Fruit fly (Drosophila melanogaster) whole organism, embryonic: ENCODE results near the gene CG8562.
A peak's percentile ranks its signal among the peaks of the same experiment; 100 is the strongest.

Source experiments
- Aef1 ChIP-seq: fragments of 200-800 bp; sonication (Bioruptor generic); IDR thresholded peaks from 3 replicates; pipeline ENCODE4 v1.3.6; 2022; ENCODE audit warnings: missing biosample characterization, missing genetic modification characterization
- Blimp-1 ChIP-seq: fragments of 200-800 bp; sonication (Bioruptor generic); optimal IDR thresholded peaks from 3 replicates; lab custom pipeline; 2018; ENCODE audit warnings: missing biosample characterization, missing genetic modification characterization, mild to moderate bottlenecking, moderate library complexity, missing genetic modification reagents
- Bteb2 ChIP-seq: fragments of 200-800 bp; sonication (Bioruptor generic); optimal IDR thresholded peaks from 2 replicates; lab custom pipeline; 2016; ENCODE audit warnings: missing biosample characterization, missing genetic modification characterization
- C15 ChIP-seq: fragments of 200-800 bp; sonication (Bioruptor generic); IDR thresholded peaks from 3 replicates; pipeline ENCODE4 v1.3.6; 2022; ENCODE audit warnings: missing biosample characterization, missing genetic modification characterization
- CG10147 ChIP-seq: fragments of 200-800 bp; sonication (Bioruptor generic); optimal IDR thresholded peaks from 2 replicates; lab custom pipeline; 2019; ENCODE audit warnings: missing biosample characterization, mild to moderate bottlenecking, missing genetic modification characterization, moderate library complexity
- CG11398 ChIP-seq: fragments of 200-800 bp; sonication (Bioruptor generic); optimal IDR thresholded peaks from 2 replicates; lab custom pipeline; 2016; ENCODE audit warnings: missing biosample characterization, missing genetic modification characterization
- CG13123 ChIP-seq: fragments of 200-800 bp; sonication (Bioruptor generic); optimal IDR thresholded peaks from 2 replicates; lab custom pipeline; 2016; ENCODE audit warnings: missing biosample characterization, missing genetic modification characterization
- CG13296 ChIP-seq: fragments of 200-800 bp; sonication (Bioruptor generic); optimal IDR thresholded peaks from 3 replicates; lab custom pipeline; 2018; ENCODE audit warnings: missing biosample characterization, mild to moderate bottlenecking, missing genetic modification characterization
- CG14860 ChIP-seq: fragments of 200-800 bp; sonication (Bioruptor generic); IDR thresholded peaks from 3 replicates; pipeline ENCODE4 v1.3.6; 2022; ENCODE audit warnings: missing biosample characterization, missing genetic modification characterization; ENCODE audit not compliant: partially characterized antibody
- CG17612 ChIP-seq: fragments of 200-800 bp; sonication (Bioruptor generic); IDR thresholded peaks from 2 replicates; pipeline ENCODE4 v1.3.6; 2022; ENCODE audit warnings: missing biosample characterization, missing genetic modification characterization
- CG17802 ChIP-seq: fragments of 200-800 bp; sonication (Bioruptor generic); optimal IDR thresholded peaks from 2 replicates; lab custom pipeline; 2018; ENCODE audit warnings: missing biosample characterization, mild to moderate bottlenecking, missing genetic modification characterization, moderate library complexity
- CG18262 ChIP-seq: fragments of 200-800 bp; optimal IDR thresholded peaks from 3 replicates; lab custom pipeline; 2019; ENCODE audit warnings: missing biosample characterization, mild to moderate bottlenecking, missing genetic modification characterization, moderate library complexity
- CG18476 ChIP-seq: fragments of 200-800 bp; sonication (Bioruptor generic); optimal IDR thresholded peaks from 2 replicates; lab custom pipeline; 2016; ENCODE audit warnings: missing biosample characterization, mild to moderate bottlenecking, missing genetic modification characterization
- CG2875 ChIP-seq: fragments of 200-800 bp; sonication (Bioruptor generic); optimal IDR thresholded peaks from 2 replicates; lab custom pipeline; 2017; ENCODE audit warnings: missing biosample characterization, mild to moderate bottlenecking, missing genetic modification characterization, missing genetic modification reagents
- CG31441 ChIP-seq: fragments of 200-800 bp; sonication (Bioruptor generic); IDR thresholded peaks from 2 replicates; pipeline ENCODE4 v1.3.6; 2022; ENCODE audit warnings: missing biosample characterization, missing genetic modification characterization
- CG3163 ChIP-seq: fragments of 200-800 bp; sonication (Bioruptor generic); optimal IDR thresholded peaks from 3 replicates; lab custom pipeline; 2016; ENCODE audit warnings: missing biosample characterization, missing genetic modification characterization
- CG3838 ChIP-seq: fragments of 200-800 bp; sonication (Bioruptor generic); optimal IDR thresholded peaks from 3 replicates; lab custom pipeline; 2016; ENCODE audit warnings: missing biosample characterization, missing genetic modification characterization
- CG4707 ChIP-seq: fragments of 200-800 bp; sonication (Bioruptor generic); optimal IDR thresholded peaks from 2 replicates; lab custom pipeline; 2018; ENCODE audit warnings: missing biosample characterization, mild to moderate bottlenecking, missing genetic modification characterization, moderate library complexity
- CG5180 ChIP-seq: fragments of 200-800 bp; sonication (Bioruptor generic); optimal IDR thresholded peaks from 3 replicates; lab custom pipeline; 2017; ENCODE audit warnings: missing biosample characterization, missing genetic modification characterization, mild to moderate bottlenecking, moderate library complexity, missing genetic modification reagents
- CG6791 ChIP-seq: fragments of 200-800 bp; sonication (Bioruptor generic); IDR thresholded peaks from 3 replicates; pipeline ENCODE4 v1.3.6; 2022; ENCODE audit warnings: missing biosample characterization, missing genetic modification characterization; ENCODE audit not compliant: partially characterized antibody
- CG8281 ChIP-seq: fragments of 200-800 bp; sonication (Bioruptor generic); optimal IDR thresholded peaks from 2 replicates; lab custom pipeline; 2018; ENCODE audit warnings: missing biosample characterization, mild to moderate bottlenecking, missing genetic modification characterization, moderate library complexity
- D ChIP-seq, 2 experiments: fragments of 200-800 bp in 1 of 2; fragments of >200 bp in 1 of 2; sonication (Bioruptor generic) in 1 of 2; optimal IDR thresholded peaks; 2 replicates in 1 of 2; 3 replicates in 1 of 2; lab custom pipeline; 2017; ENCODE audit warnings: mild to moderate bottlenecking in 1 of 2, missing biosample characterization in 1 of 2, missing genetic modification characterization in 1 of 2, missing genetic modification reagents in 1 of 2
- H15 ChIP-seq: fragments of 200-800 bp; sonication (Bioruptor generic); IDR thresholded peaks from 3 replicates; pipeline ENCODE4 v1.3.6; 2022; ENCODE audit warnings: missing biosample characterization, missing genetic modification characterization
- Hey ChIP-seq: fragments of 200-800 bp; sonication (Bioruptor generic); optimal IDR thresholded peaks from 3 replicates; lab custom pipeline; 2018; ENCODE audit warnings: missing biosample characterization, mild to moderate bottlenecking, missing genetic modification characterization
- Hr3 ChIP-seq: fragments of 200-800 bp; sonication (Bioruptor generic); optimal IDR thresholded peaks from 3 replicates; lab custom pipeline; 2016; ENCODE audit warnings: missing biosample characterization, missing genetic modification characterization
- Side ChIP-seq: fragments of 200-800 bp; sonication (Bioruptor generic); optimal IDR thresholded peaks from 2 replicates; lab custom pipeline; 2016; ENCODE audit warnings: missing biosample characterization, missing genetic modification characterization
- Sry-β ChIP-seq: fragments of 200-800 bp; sonication (Bioruptor generic); optimal IDR thresholded peaks from 2 replicates; lab custom pipeline; 2018; ENCODE audit warnings: missing biosample characterization, mild to moderate bottlenecking, missing genetic modification characterization, moderate library complexity
- ap ChIP-seq: fragments of 200-800 bp; sonication (Bioruptor generic); IDR thresholded peaks from 2 replicates; pipeline ENCODE4 v1.3.6; 2022; ENCODE audit warnings: missing biosample characterization, missing genetic modification characterization
- cad ChIP-seq: fragments of >200 bp; optimal IDR thresholded peaks from 2 replicates; lab custom pipeline; 2017; ENCODE audit warnings: missing biosample characterization, missing genetic modification characterization
- crol ChIP-seq: fragments of 200-800 bp; sonication (Bioruptor generic); IDR thresholded peaks from 2 replicates; pipeline ENCODE4 v1.3.6; 2022; ENCODE audit warnings: missing biosample characterization, missing genetic modification characterization
- cwo ChIP-seq: fragments of 200-800 bp; sonication (Bioruptor generic); optimal IDR thresholded peaks from 3 replicates; lab custom pipeline; 2017; ENCODE audit warnings: missing biosample characterization, missing genetic modification characterization, mild to moderate bottlenecking, moderate library complexity, missing genetic modification reagents
- da ChIP-seq: fragments of 200-800 bp; sonication (Bioruptor generic); optimal IDR thresholded peaks from 2 replicates; lab custom pipeline; 2016; ENCODE audit warnings: missing biosample characterization, missing genetic modification characterization
- esg ChIP-seq: fragments of 200-800 bp; sonication (Bioruptor generic); conservative IDR thresholded peaks from 2 replicates; pipeline ENCODE4 v1.3.6; 2022; ENCODE audit warnings: missing biosample characterization, missing genetic modification characterization
- gem ChIP-seq: fragments of 200-800 bp; sonication (Bioruptor generic); optimal IDR thresholded peaks from 2 replicates; lab custom pipeline; 2019; ENCODE audit warnings: missing biosample characterization, mild to moderate bottlenecking, missing genetic modification characterization, moderate library complexity
- gt ChIP-seq: fragments of 200-800 bp; sonication (Bioruptor generic); IDR thresholded peaks from 2 replicates; pipeline ENCODE4 v1.3.6; 2022; ENCODE audit warnings: missing biosample characterization, missing genetic modification characterization
- lab ChIP-seq: fragments of 200-800 bp; sonication (Bioruptor generic); optimal IDR thresholded peaks from 3 replicates; lab custom pipeline; 2017; ENCODE audit warnings: missing biosample characterization, missing genetic modification characterization, mild to moderate bottlenecking, moderate library complexity, missing genetic modification reagents
- lola ChIP-seq, 3 experiments: fragments of >200 bp in 2 of 3; fragments of 200-800 bp in 1 of 3; sonication (Bioruptor generic) in 1 of 3; optimal IDR thresholded peaks; 2 replicates each; lab custom pipeline; 2017 to 2019; ENCODE audit warnings: missing biosample characterization in 3 of 3, missing genetic modification characterization in 3 of 3, mild to moderate bottlenecking in 1 of 3, moderate library complexity in 1 of 3
- nerfin-1 ChIP-seq: fragments of 200-800 bp; sonication (Bioruptor generic); optimal IDR thresholded peaks from 3 replicates; lab custom pipeline; 2019; ENCODE audit warnings: missing biosample characterization, mild to moderate bottlenecking, missing genetic modification characterization, moderate library complexity
- nmo ChIP-seq: fragments of 200-800 bp; sonication (Bioruptor generic); optimal IDR thresholded peaks from 2 replicates; lab custom pipeline; 2018; ENCODE audit warnings: missing biosample characterization, mild to moderate bottlenecking, missing genetic modification characterization, moderate library complexity
- psq ChIP-seq: fragments of 200-800 bp; sonication (Bioruptor generic); optimal IDR thresholded peaks from 2 replicates; lab custom pipeline; 2017; ENCODE audit warnings: missing biosample characterization, missing genetic modification characterization
- ranshi ChIP-seq: fragments of 200-800 bp; sonication (Bioruptor generic); IDR thresholded peaks from 2 replicates; pipeline ENCODE4 v1.3.6; 2022; ENCODE audit warnings: missing biosample characterization, missing genetic modification characterization
- row ChIP-seq: fragments of 200-800 bp; sonication (Bioruptor generic); IDR thresholded peaks from 3 replicates; pipeline ENCODE4 v1.3.6; 2022; ENCODE audit warnings: missing biosample characterization, missing genetic modification characterization
- sisA ChIP-seq: fragments of 200-800 bp; sonication (Bioruptor generic); IDR thresholded peaks from 2 replicates; pipeline ENCODE4 v1.3.6; 2022; ENCODE audit warnings: missing biosample characterization, missing genetic modification characterization
- ssp ChIP-seq: fragments of 200-800 bp; sonication (Bioruptor generic); IDR thresholded peaks from 2 replicates; pipeline ENCODE4 v1.3.6; 2022; ENCODE audit warnings: missing biosample characterization, missing genetic modification characterization
- stc ChIP-seq: fragments of 200-800 bp; sonication (Bioruptor generic); IDR thresholded peaks from 2 replicates; pipeline ENCODE4 v1.3.6; 2022; ENCODE audit warnings: missing biosample characterization, missing genetic modification characterization
- trh ChIP-seq: fragments of 200-800 bp; sonication (Bioruptor generic); optimal IDR thresholded peaks from 2 replicates; lab custom pipeline; 2016; ENCODE audit warnings: missing biosample characterization, missing genetic modification characterization
- tx ChIP-seq: fragments of 200-800 bp; sonication (Bioruptor generic); optimal IDR thresholded peaks from 2 replicates; lab custom pipeline; 2016; ENCODE audit warnings: missing biosample characterization, missing genetic modification characterization
- wor ChIP-seq: fragments of 200-800 bp; sonication (Bioruptor generic); IDR thresholded peaks from 2 replicates; pipeline ENCODE4 v1.3.6; 2022; ENCODE audit warnings: missing biosample characterization, missing genetic modification characterization

The CG8562 gene

DNA sequence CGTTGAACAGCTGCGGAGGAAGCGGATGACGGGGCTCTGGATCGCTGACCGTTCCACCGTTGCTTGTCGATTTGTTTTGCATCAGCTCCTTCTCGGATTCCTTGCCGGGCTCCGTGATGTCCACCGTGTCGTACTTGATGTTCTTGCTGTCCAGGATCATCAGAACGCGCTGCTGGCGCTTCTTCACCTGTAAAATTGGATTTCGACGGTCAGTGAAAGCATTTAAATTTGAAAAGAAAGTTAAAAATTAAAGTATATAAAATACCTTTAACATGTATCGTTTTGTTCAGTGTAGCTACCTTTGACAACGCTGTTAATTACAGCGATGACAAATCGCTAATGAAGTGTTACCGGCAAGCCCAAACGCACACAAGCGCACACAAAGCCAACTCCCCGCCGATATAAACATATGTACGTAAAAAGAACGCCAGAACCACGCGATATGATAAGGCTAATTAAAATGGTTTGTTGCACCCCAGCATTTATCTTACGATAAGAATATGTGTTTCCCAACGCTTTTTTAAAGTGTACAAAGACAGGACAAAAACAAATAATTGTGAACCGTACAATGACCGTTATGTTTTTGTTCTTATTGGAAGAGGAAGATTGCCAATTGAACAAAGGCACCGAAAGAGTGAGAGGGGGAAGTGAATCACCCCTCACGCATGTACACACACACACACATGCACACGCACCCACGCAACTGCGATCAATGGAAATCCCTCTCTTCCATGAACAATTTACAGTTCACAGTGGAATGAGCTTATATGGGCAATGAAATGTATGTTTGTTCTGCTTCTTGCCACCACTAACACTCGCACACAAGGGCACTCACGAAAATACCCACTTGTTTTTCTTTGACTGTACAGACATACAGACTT, 30.0 kb upstream of the CG8562 start (continued):
- no peak for TF ChIP-seq H15 (GFP tag; lab: Robert Waterston, UW)
- no peak for TF ChIP-seq Hey (tag; lab: Kevin White, UChicago)
- no peak for TF ChIP-seq CG17612 (GFP tag; lab: Robert Waterston, UW)
- no peak for TF ChIP-seq wor (GFP tag; lab: Robert Waterston, UW)
- TF ChIP-seq Aef1 (GFP tag; lab: Robert Waterston, UW): no peak
- TF ChIP-seq CG3838: no peak
- TF ChIP-seq lab (GFP tag; lab: Kevin White, UChicago): no peak
- TF ChIP-seq CG14860 (GFP tag; lab: Robert Waterston, UW): no peak
- TF ChIP-seq CG10147 (GFP tag; lab: Kevin White, UChicago): no peak
- no peak for TF ChIP-seq Side (GFP tag; lab: Kevin White, UChicago)
- no peak for TF ChIP-seq da
- peak; percentile 15; the same call in 1 of the 3 replicates for TF ChIP-seq row (GFP tag; lab: Robert Waterston, UW)
- no peak for TF ChIP-seq CG18476 (GFP tag; lab: Kevin White, UChicago)
- TF ChIP-seq CG18262 (tag; lab: Kevin White, UChicago): peak; percentile 18
- no peak for TF ChIP-seq gt (GFP tag; lab: Robert Waterston, UW)
- peak; percentile 24 for TF ChIP-seq cwo (GFP tag; lab: Kevin White, UChicago)
- peak; percentile 84 for TF ChIP-seq D (optimal IDR thresholded peaks at IDR 0.05; lab: Kevin White, UChicago)
- TF ChIP-seq D (GFP tag; optimal IDR thresholded peaks at IDR 0.05; lab: Kevin White, UChicago): no peak
- TF ChIP-seq nerfin-1 (tag; lab: Kevin White, UChicago): peak; percentile 31
- no peak for TF ChIP-seq CG4707 (GFP tag; lab: Kevin White, UChicago)
- no peak for TF ChIP-seq psq (GFP tag; lab: Kevin White, UChicago)
- no peak for TF ChIP-seq ranshi (GFP tag; lab: Robert Waterston, UW)
- TF ChIP-seq CG5180 (GFP tag; lab: Kevin White, UChicago): no peak
- no peak for TF ChIP-seq Hr3 (GFP tag; lab: Kevin White, UChicago)
- no peak for TF ChIP-seq CG6791 (GFP tag; lab: Robert Waterston, UW)
- TF ChIP-seq esg: no peak
- TF ChIP-seq ssp: no peak
- no peak for TF ChIP-seq CG11398 (GFP tag; lab: Kevin White, UChicago)
- no peak for TF ChIP-seq CG13296
- no peak for TF ChIP-seq Sry-β
- no peak for TF ChIP-seq CG13123
- TF ChIP-seq CG8281: no peak
- no peak for TF ChIP-seq ap
- no peak for TF ChIP-seq tx
- TF ChIP-seq CG2875 (GFP tag; lab: Kevin White, UChicago): no peak
- 0 out of 2 replicates have a peak, but pooled peaks have one; percentile 38 for TF ChIP-seq stc (GFP tag; lab: Robert Waterston, UW)
- no peak for TF ChIP-seq trh (GFP tag; lab: Kevin White, UChicago)
- no peak for TF ChIP-seq C15
- TF ChIP-seq Blimp-1: peak; percentile 16
- TF ChIP-seq lola (GFP tag; optimal IDR thresholded peaks at IDR 0.05; lab: Kevin White, UChicago): no peak
- no peak for TF ChIP-seq Bteb2 (GFP tag; lab: Kevin White, UChicago)
- peak; percentile 42 for TF ChIP-seq CG31441
- peak; percentile 58 for TF ChIP-seq gem (tag; lab: Kevin White, UChicago)
- TF ChIP-seq sisA (GFP tag; lab: Robert Waterston, UW): no peak
- TF ChIP-seq CG3163 (GFP tag; lab: Kevin White, UChicago): no peak
- TF ChIP-seq CG17802 (tag; lab: Kevin White, UChicago): no peak
- peak; percentile 86; the same call in 1 of the 2 replicates for TF ChIP-seq crol
- no peak for TF ChIP-seq cad (GFP tag; lab: Kevin White, UChicago)
- TF ChIP-seq nmo (GFP tag; lab: Kevin White, UChicago): peak; percentile 24
